Worm (Caenorhabditis elegans) whole organism, late embryonic: ENCODE data around the gene Y56A3A.7.

Experiments
- T23F11.4 ChIP-seq: fragments of 200-800 bp; sonication (Bioruptor generic); optimal IDR thresholded peaks from 2 replicates; lab custom pipeline; 2018; ENCODE audit warnings: mild to moderate bottlenecking, missing genetic modification characterization, missing compliant biosample characterization
- Y22D7AL.16 ChIP-seq: sonication (generic microtip); optimal IDR thresholded peaks from 2 replicates; lab custom pipeline; 2016; ENCODE audit warnings: missing genetic modification characterization, missing compliant biosample characterization
- hlh-30 ChIP-seq: sonication (generic microtip); optimal IDR thresholded peaks from 2 replicates; lab custom pipeline; 2017; ENCODE audit warnings: antibody characterized with exemption, missing genetic modification characterization, missing compliant biosample characterization; ENCODE audit not compliant: insufficient read depth
- lim-6 ChIP-seq: sonication (generic microtip); optimal IDR thresholded peaks from 2 replicates; lab custom pipeline; 2016; ENCODE audit warnings: missing genetic modification characterization, missing compliant biosample characterization
- nhr-232 ChIP-seq: sonication (generic microtip); optimal IDR thresholded peaks from 2 replicates; lab custom pipeline; 2016; ENCODE audit warnings: missing genetic modification characterization, missing compliant biosample characterization
- pha-4 ChIP-seq: fragments of 150-350 bp; optimal IDR thresholded peaks from 2 replicates; lab custom pipeline; 2018; ENCODE audit warnings: missing biosample characterization, missing genetic modification reagents, missing genetic modification characterization
- sox-2 ChIP-seq: fragments of 200-800 bp; sonication (Bioruptor generic); IDR thresholded peaks from 2 replicates; pipeline ENCODE4 v1.3.6; 2022; ENCODE audit warnings: missing genetic modification reagents, missing genetic modification characterization, missing compliant biosample characterization
- sox-4 ChIP-seq: sonication (generic microtip); optimal IDR thresholded peaks from 2 replicates; lab custom pipeline; 2017; ENCODE audit warnings: mild to moderate bottlenecking, missing genetic modification characterization, inconsistent platforms, missing compliant biosample characterization
- tbx-7 ChIP-seq: sonication (generic microtip); optimal IDR thresholded peaks from 2 replicates; lab custom pipeline; 2016; ENCODE audit warnings: missing genotype, missing genetic modification characterization, missing compliant biosample characterization
- unc-55 ChIP-seq: sonication (generic microtip); optimal IDR thresholded peaks from 2 replicates; lab custom pipeline; 2017; ENCODE audit warnings: missing biosample characterization, missing genetic modification reagents, missing genetic modification characterization

DNA sequence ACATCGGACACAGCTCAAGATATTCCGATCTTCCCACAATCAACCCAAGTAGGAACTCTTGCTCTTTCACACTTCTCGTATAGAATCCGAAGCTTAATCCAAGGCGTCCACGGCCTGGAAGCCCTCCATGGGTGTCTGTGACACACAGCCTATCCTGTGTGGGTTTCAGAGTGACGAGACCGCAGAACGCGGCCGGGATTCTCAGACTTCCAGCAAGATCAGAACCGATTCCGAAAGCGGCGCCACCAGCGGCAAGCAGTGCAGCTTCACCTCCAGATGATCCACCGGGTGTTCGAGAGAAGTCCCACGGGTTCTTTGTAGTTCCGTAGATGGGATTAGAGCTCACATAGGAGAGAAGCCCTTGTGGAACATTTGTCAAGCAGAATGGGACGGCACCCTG is 44.0 kb downstream of the Y56A3A.7 start:
- no peak for TF ChIP-seq tbx-7 (tag; lab: Kevin White, UChicago)
- TF ChIP-seq unc-55, result no peak
- TF ChIP-seq Y22D7AL.16 (tag; lab: Kevin White, UChicago), result no peak
- TF ChIP-seq sox-4, result no peak
- no peak for TF ChIP-seq sox-2
- TF ChIP-seq hlh-30 (tag; lab: Kevin White, UChicago), result no peak
- TF ChIP-seq pha-4 (tag; lab: Kevin White, UChicago), result no peak
- no peak for TF ChIP-seq T23F11.4
- TF ChIP-seq nhr-232, result no peak
- TF ChIP-seq lim-6 (tag; lab: Kevin White, UChicago), result no peak
